Fruit fly (Drosophila melanogaster): ENCODE measurements around the gene CG33177.
A peak's percentile ranks its signal among the peaks of the same experiment; 100 is the strongest.

The CG33177 gene

DNA sequence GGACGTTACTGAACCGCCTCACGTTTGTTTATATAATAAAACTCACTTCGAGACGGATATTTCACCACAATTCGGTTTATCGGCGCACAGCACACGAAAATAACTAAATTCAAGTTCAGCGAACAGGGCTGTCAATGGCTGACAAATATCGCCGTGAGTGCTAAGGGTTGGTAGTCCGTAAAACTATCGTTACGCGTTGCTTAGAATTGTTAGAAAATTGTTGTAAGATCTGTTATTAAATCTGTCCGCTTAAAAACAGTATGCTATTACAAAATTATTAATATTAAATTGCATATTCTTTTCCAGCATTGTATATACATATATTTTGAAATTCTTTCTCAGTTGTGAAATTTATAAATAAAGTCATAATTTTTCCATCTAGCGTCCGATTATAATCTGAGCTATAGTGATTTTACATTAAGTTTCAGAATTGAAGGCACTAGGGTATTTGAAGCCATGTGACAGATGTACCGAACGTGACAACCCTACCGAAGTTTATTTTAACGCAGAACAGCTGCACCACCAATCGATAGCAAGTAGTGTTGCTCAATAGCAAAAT is 3.5 kb downstream of the CG33177 start, which contains the start of gene Cox17 (continued):
- peak; percentile 71 for TF ChIP-seq CG15514 (GFP tag; optimal IDR thresholded peaks at IDR 0.05)
- TF ChIP-seq en (GFP tag; optimal IDR thresholded peaks at IDR 0.05) = no peak
- TF ChIP-seq CG17361 (GFP tag; IDR thresholded peaks at IDR 0.05) = peak; percentile 94
- peak; percentile 67 for TF ChIP-seq CG30020 (tag; optimal IDR thresholded peaks at IDR 0.05)
- TF ChIP-seq Dll (GFP tag; IDR thresholded peaks at IDR 0.05; ENCODE audit: partially characterized antibody) = peak; percentile 84
- peak; percentile 43 for TF ChIP-seq CG6254 (GFP tag; optimal IDR thresholded peaks at IDR 0.05)
- TF ChIP-seq Hr39 (optimal IDR thresholded peaks at IDR 0.05) = no peak
- peak; percentile 20 for TF ChIP-seq Sry-β (GFP tag; optimal IDR thresholded peaks at IDR 0.05)
- peak; percentile 51 for TF ChIP-seq scrt (GFP tag; optimal IDR thresholded peaks at IDR 0.05)
- peak; percentile 65; the same call in 1 of the 2 replicates for TF ChIP-seq Drgx (GFP tag; IDR thresholded peaks at IDR 0.05)
- peak; percentile 67 for TF ChIP-seq ftz-f1 (GFP tag; optimal IDR thresholded peaks at IDR 0.05)
- peak; percentile 83 for TF ChIP-seq CG18599 (GFP tag; optimal IDR thresholded peaks at IDR 0.05)
- TF ChIP-seq CG17829 (tag; optimal IDR thresholded peaks at IDR 0.05) = peak; percentile 82
- no peak for TF ChIP-seq ap (GFP tag; IDR thresholded peaks at IDR 0.05)
- no peak for TF ChIP-seq lov (optimal IDR thresholded peaks at IDR 0.05)
- no peak for TF ChIP-seq lov (GFP tag; IDR thresholded peaks at IDR 0.05)
- TF ChIP-seq run (tag; optimal IDR thresholded peaks at IDR 0.05) = peak; percentile 55
- TF ChIP-seq sens (GFP tag) = peak; percentile 95
- peak; percentile 19 for TF ChIP-seq oc (tag; optimal IDR thresholded peaks at IDR 0.05)
- peak; percentile 68 for TF ChIP-seq CG3407 (GFP tag; optimal IDR thresholded peaks at IDR 0.05)
- TF ChIP-seq tna (GFP tag; IDR thresholded peaks at IDR 0.05; ENCODE audit: partially characterized antibody) = no peak
- peak; percentile 74 for TF ChIP-seq Xrp1 (GFP tag; IDR thresholded peaks at IDR 0.05)
- TF ChIP-seq ranshi (GFP tag; IDR thresholded peaks at IDR 0.05) = peak; percentile 37; the same call in 1 of the 2 replicates
- peak; percentile 48 for TF ChIP-seq Atf3 (GFP tag; optimal IDR thresholded peaks at IDR 0.05)
- 0 out of 2 replicates have a peak, but pooled peaks have one; percentile 38 for TF ChIP-seq CG10959 (GFP tag; IDR thresholded peaks at IDR 0.05)
- TF ChIP-seq CG4820 (GFP tag; optimal IDR thresholded peaks at IDR 0.05) = peak; percentile 74
- peak; percentile 53 for TF ChIP-seq Nf-YB (GFP tag; optimal IDR thresholded peaks at IDR 0.05)
- peak; percentile 48 for TF ChIP-seq Side (GFP tag; optimal IDR thresholded peaks at IDR 0.05)
- no peak for TF ChIP-seq gce (GFP tag; IDR thresholded peaks at IDR 0.05)
- TF ChIP-seq tio (GFP tag; optimal IDR thresholded peaks at IDR 0.05) = peak; percentile 89
- peak; percentile 62 for TF ChIP-seq shn (GFP tag; optimal IDR thresholded peaks at IDR 0.05)
- 0 out of 2 replicates have a peak, but pooled peaks have one; percentile 45 for TF ChIP-seq nerfin-2 (GFP tag; IDR thresholded peaks at IDR 0.05; ENCODE audit: partially characterized antibody)
- peak; percentile 64 for TF ChIP-seq pum (GFP tag; optimal IDR thresholded peaks at IDR 0.05)
- TF ChIP-seq Tbp (GFP tag; optimal IDR thresholded peaks at IDR 0.05) = no peak
- TF ChIP-seq Rx (GFP tag; IDR thresholded peaks at IDR 0.05) = 0 out of 2 replicates have a peak, but pooled peaks have one; percentile 33
- TF ChIP-seq CG17186 (GFP tag; optimal IDR thresholded peaks at IDR 0.05) = peak; percentile 4
- TF ChIP-seq CG7372 (GFP tag; IDR thresholded peaks at IDR 0.05) = peak; percentile 57
- TF ChIP-seq CG16779 (GFP tag; IDR thresholded peaks at IDR 0.05) = no peak
- peak; percentile 45 for TF ChIP-seq kah (GFP tag; optimal IDR thresholded peaks at IDR 0.05)
- peak; percentile 64 for TF ChIP-seq CG14667 (GFP tag; IDR thresholded peaks at IDR 0.05)
- peak; percentile 86 for TF ChIP-seq Xbp1 (GFP tag; optimal IDR thresholded peaks at IDR 0.05)
- TF ChIP-seq jumu (GFP tag; optimal IDR thresholded peaks at IDR 0.05) = peak; percentile 49
- peak; percentile 75; the same call in 2 of the 3 replicates for TF ChIP-seq CG11456 (GFP tag; IDR thresholded peaks at IDR 0.05)
- TF ChIP-seq Oaz (GFP tag; IDR thresholded peaks at IDR 0.05) = no peak
- peak; percentile 82 for TF ChIP-seq CG13894 (tag; optimal IDR thresholded peaks at IDR 0.05)
- no peak for TF ChIP-seq C15 (GFP tag; IDR thresholded peaks at IDR 0.05)
- peak in 1 of 2 experiments; percentile 51 for TF ChIP-seq tll (GFP tag; optimal IDR thresholded peaks at IDR 0.05)
- TF ChIP-seq E2f1 (GFP tag; IDR thresholded peaks at IDR 0.05) = peak; percentile 69
- TF ChIP-seq gfzf (GFP tag; optimal IDR thresholded peaks at IDR 0.05) = no peak
- TF ChIP-seq CG6791 (GFP tag; IDR thresholded peaks at IDR 0.05; ENCODE audit: partially characterized antibody) = peak; percentile 64; the same call in 2 of the 3 replicates

Measured in whole organism, embryonic.